Fruit fly (Drosophila melanogaster) Kc167 (cell line): ENCODE data around the gene CG32669.

ENCODE experiments used
- Myc ChIP-seq: fragments of >200 bp; optimal IDR thresholded peaks from 2 replicates; lab custom pipeline; 2017; ENCODE audit warnings: missing external identifiers
- Sin3A ChIP-seq: fragments of >200 bp; optimal IDR thresholded peaks from 2 replicates; lab custom pipeline; 2018; ENCODE audit warnings: missing external identifiers
- h ChIP-seq: fragments of >200 bp; optimal IDR thresholded peaks from 3 replicates; lab custom pipeline; 2018; ENCODE audit warnings: missing external identifiers
- insv ChIP-seq: fragments of >200 bp; optimal IDR thresholded peaks from 3 replicates; lab custom pipeline; 2018; ENCODE audit warnings: missing external identifiers
- psq ChIP-seq: fragments of >200 bp; optimal IDR thresholded peaks from 2 replicates; lab custom pipeline; 2017; ENCODE audit warnings: missing external identifiers
- ttk ChIP-seq: sonication (Bioruptor generic); optimal IDR thresholded peaks from 2 replicates; lab custom pipeline; 2017; ENCODE audit warnings: missing external identifiers

DNA sequence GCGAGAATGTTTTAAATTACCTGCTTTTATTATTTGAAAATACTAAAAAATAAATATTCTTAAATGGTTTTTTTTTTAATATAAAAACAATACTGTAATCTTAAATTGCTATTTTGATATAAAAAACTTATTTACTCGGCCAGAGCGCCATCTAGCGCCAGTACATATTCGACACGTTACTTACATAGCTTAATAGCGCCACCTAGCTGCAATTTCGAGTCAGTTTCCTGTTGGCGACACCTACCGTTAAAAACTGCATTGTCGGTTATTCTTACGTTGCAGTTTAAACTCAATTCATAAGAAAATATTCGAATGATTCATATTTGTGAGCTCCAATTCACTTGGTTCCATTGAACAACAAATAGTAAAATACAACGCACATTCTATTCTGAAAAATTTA lies 12.5 kb downstream of the CG32669 start:
- TF ChIP-seq insv (no peak), Myc (lab: Kevin White, UChicago) (no peak), psq (lab: Kevin White, UChicago) (no peak), Sin3A (lab: Kevin White, UChicago) (no peak), ttk (lab: Kevin White, UChicago) (no peak), h (lab: Kevin White, UChicago) (no peak)
